Fruit fly (Drosophila melanogaster) whole organism, pupa: ENCODE measurements around the gene CG15212.

Experiments used
- CG10348 ChIP-seq: fragments of 200-800 bp; sonication (Bioruptor generic); IDR thresholded peaks from 2 replicates; pipeline ENCODE4 v1.3.6; 2022; ENCODE audit warnings: missing biosample characterization, missing genetic modification characterization
- CG12605 ChIP-seq: fragments of 200-800 bp; sonication (Bioruptor generic); IDR thresholded peaks from 2 replicates; pipeline ENCODE4 v1.3.6; 2022; ENCODE audit warnings: missing biosample characterization, missing genetic modification characterization
- CG13204 ChIP-seq: fragments of 200-800 bp; sonication (Bioruptor generic); optimal IDR thresholded peaks from 2 replicates; lab custom pipeline; 2018; ENCODE audit warnings: missing biosample characterization, mild to moderate bottlenecking, missing genetic modification characterization, moderate library complexity
- CG14655 ChIP-seq: fragments of 200-800 bp; sonication (Bioruptor generic); optimal IDR thresholded peaks from 3 replicates; lab custom pipeline; 2017; ENCODE audit warnings: mild to moderate bottlenecking, missing biosample characterization, missing genetic modification reagents, missing genetic modification characterization
- CG15710 ChIP-seq: fragments of 200-800 bp; sonication (Bioruptor generic); optimal IDR thresholded peaks from 2 replicates; lab custom pipeline; 2018; ENCODE audit warnings: missing biosample characterization, mild to moderate bottlenecking, missing genetic modification characterization, moderate library complexity
- CG17806 ChIP-seq: fragments of 200-800 bp; sonication (Bioruptor generic); optimal IDR thresholded peaks from 2 replicates; lab custom pipeline; 2018; ENCODE audit warnings: missing biosample characterization, mild to moderate bottlenecking, missing genetic modification characterization, moderate library complexity
- CG32121 ChIP-seq: fragments of 200-800 bp; sonication (Bioruptor generic); IDR thresholded peaks from 2 replicates; pipeline ENCODE4 v1.3.6; 2022; ENCODE audit warnings: missing biosample characterization, missing genetic modification characterization
- CG34367 ChIP-seq: fragments of 200-800 bp; sonication (Bioruptor generic); optimal IDR thresholded peaks from 2 replicates; lab custom pipeline; 2018; ENCODE audit warnings: missing biosample characterization, mild to moderate bottlenecking, missing genetic modification characterization
- CG4496 ChIP-seq: fragments of 200-800 bp; sonication (Bioruptor generic); IDR thresholded peaks from 3 replicates; pipeline ENCODE4 v1.3.6; 2022; ENCODE audit warnings: missing biosample characterization, missing genetic modification characterization
- CG8159 ChIP-seq: fragments of 200-800 bp; sonication (Bioruptor generic); optimal IDR thresholded peaks from 3 replicates; lab custom pipeline; 2018; ENCODE audit warnings: missing biosample characterization, mild to moderate bottlenecking, missing genetic modification characterization, moderate library complexity
- CG8301 ChIP-seq: fragments of 200-800 bp; sonication (Bioruptor generic); optimal IDR thresholded peaks from 2 replicates; lab custom pipeline; 2018; ENCODE audit warnings: missing biosample characterization, mild to moderate bottlenecking, missing genetic modification characterization
- CG9948 ChIP-seq: fragments of 200-800 bp; sonication (Bioruptor generic); optimal IDR thresholded peaks from 2 replicates; lab custom pipeline; 2018; ENCODE audit warnings: missing biosample characterization, mild to moderate bottlenecking, missing genetic modification characterization, moderate library complexity
- D1 ChIP-seq: fragments of 200-800 bp; sonication (Bioruptor generic); optimal IDR thresholded peaks from 2 replicates; lab custom pipeline; 2018; ENCODE audit warnings: missing biosample characterization, mild to moderate bottlenecking, missing genetic modification characterization, moderate library complexity
- EcR ChIP-seq: fragments of 200-800 bp; sonication (Bioruptor generic); optimal IDR thresholded peaks from 3 replicates; lab custom pipeline; 2019; ENCODE audit warnings: missing biosample characterization, missing genetic modification characterization, mild to moderate bottlenecking, moderate library complexity, missing genetic modification reagents
- Ets98B ChIP-seq: fragments of 200-800 bp; sonication (Bioruptor generic); IDR thresholded peaks from 2 replicates; pipeline ENCODE4 v1.3.6; 2022; ENCODE audit warnings: missing biosample characterization, missing genetic modification characterization
- Pif1A ChIP-seq: fragments of 200-800 bp; sonication (Bioruptor generic); optimal IDR thresholded peaks from 3 replicates; lab custom pipeline; 2016; ENCODE audit warnings: missing biosample characterization, missing genetic modification characterization
- Pif1B ChIP-seq: fragments of 200-800 bp; sonication (Bioruptor generic); optimal IDR thresholded peaks from 3 replicates; lab custom pipeline; 2016; ENCODE audit warnings: missing biosample characterization, missing genetic modification characterization
- Snoo ChIP-seq: fragments of 200-800 bp; sonication (Bioruptor generic); optimal IDR thresholded peaks from 3 replicates; lab custom pipeline; 2017; ENCODE audit warnings: missing biosample characterization, mild to moderate bottlenecking, missing genetic modification characterization, inconsistent platforms
- fd96Ca ChIP-seq: fragments of 200-800 bp; sonication (Bioruptor generic); IDR thresholded peaks from 3 replicates; pipeline ENCODE4 v1.3.6; 2022; ENCODE audit warnings: missing biosample characterization, missing genetic modification characterization
- gl ChIP-seq: fragments of 200-800 bp; sonication (Bioruptor generic); optimal IDR thresholded peaks from 2 replicates; lab custom pipeline; 2018; ENCODE audit warnings: missing biosample characterization, mild to moderate bottlenecking, missing genetic modification characterization
- rn ChIP-seq: fragments of 200-800 bp; sonication (Bioruptor generic); IDR thresholded peaks from 2 replicates; pipeline ENCODE4 v1.3.6; 2022; ENCODE audit warnings: missing biosample characterization, missing genetic modification characterization

Gene CG15212

DNA sequence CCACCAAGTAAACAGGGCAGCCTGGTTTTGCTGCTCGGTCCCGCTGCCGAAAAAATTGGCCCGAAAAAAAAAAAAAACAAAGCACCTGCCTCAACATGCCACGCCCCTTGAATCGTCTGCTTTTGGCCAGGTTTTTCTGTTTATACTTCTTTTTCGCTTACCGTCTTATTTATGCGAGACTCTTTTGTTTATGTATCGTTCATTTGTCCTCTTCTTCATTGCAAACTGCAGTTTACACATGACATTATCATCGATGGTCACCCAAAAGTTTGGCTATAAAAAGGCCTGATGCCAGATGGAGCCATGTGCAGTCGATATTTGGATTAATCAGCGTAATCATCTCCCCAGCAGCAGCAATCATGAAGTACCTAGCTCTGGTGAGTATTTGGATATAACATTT lies at the start of gene CG15212:
Gene CG15212, plus strand, starts transcription at position 301 of the 400 bp plus-strand sequence.
- TF ChIP-seq CG32121 (GFP tag; lab: Robert Waterston, UW) (no peak), CG8159 (tag; lab: Kevin White, UChicago) (no peak), rn (GFP tag; lab: Robert Waterston, UW) (no peak), CG14655 (GFP tag; lab: Kevin White, UChicago) (no peak), D1 (tag; lab: Kevin White, UChicago) (no peak), CG13204 (GFP tag; lab: Kevin White, UChicago) (no peak), CG10348 (GFP tag; lab: Robert Waterston, UW) (no peak), Snoo (no peak)

DNA sequence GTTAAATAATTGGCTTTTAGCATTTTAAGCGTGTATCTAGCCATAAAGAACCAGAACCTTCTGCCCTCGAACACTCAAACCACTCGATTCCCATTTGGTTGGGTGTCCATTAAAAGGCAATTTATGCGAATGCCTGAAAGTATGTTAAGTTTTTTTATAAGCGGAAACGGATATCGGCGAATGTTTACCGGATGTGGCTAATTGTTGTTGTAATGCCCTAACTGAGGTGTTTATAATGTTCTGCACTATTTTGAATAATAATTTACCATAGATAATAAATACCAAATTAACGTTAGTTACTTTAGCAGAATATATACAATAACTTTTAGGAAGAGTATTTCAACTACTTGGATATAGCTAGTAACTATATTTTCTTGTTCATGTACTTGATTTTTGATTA lies 34.7 kb upstream of the CG15212 start:
- TF ChIP-seq CG34367 (tag; lab: Kevin White, UChicago) (peak; percentile 52), gl (tag; lab: Kevin White, UChicago) (no peak), CG8159 (tag; lab: Kevin White, UChicago) (peak; percentile 13), D1 (tag; lab: Kevin White, UChicago) (no peak), Pif1B (GFP tag; lab: Kevin White, UChicago) (no peak), Pif1A (GFP tag; lab: Kevin White, UChicago) (peak; percentile 37), CG14655 (GFP tag; lab: Kevin White, UChicago) (peak; percentile 12), CG15710 (tag; lab: Kevin White, UChicago) (no peak), CG13204 (GFP tag; lab: Kevin White, UChicago) (no peak), CG4496 (GFP tag; lab: Robert Waterston, UW) (peak; percentile 62; the same call in 2 of the 3 replicates), Snoo (no peak), CG12605 (peak; percentile 33; the same call in 1 of the 2 replicates), CG8301 (tag; lab: Kevin White, UChicago) (peak; percentile 2), rn (GFP tag; lab: Robert Waterston, UW) (no peak)

DNA sequence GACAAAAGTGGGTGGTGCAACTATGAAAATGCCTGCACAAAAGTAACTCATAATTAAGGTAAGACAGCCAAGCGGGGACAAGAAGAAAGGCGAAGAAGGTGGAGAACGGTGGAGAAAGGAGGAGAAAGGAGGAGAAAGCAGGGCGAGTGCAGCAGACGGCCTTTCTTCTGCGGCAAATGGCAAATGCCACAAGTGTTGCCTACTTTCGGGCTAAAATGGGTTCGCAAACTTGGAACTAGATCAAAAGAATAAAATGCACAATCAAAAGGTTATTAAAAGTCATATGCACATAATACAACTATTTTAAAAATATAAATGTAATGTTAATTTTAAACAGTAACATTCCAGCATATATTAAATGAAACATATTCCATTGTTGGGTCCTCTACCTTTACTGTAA lies 29.3 kb upstream of the CG15212 start:
- TF ChIP-seq CG9948 (tag; lab: Kevin White, UChicago) (no peak), D1 (tag; lab: Kevin White, UChicago) (no peak), fd96Ca (GFP tag; lab: Robert Waterston, UW) (no peak), Ets98B (GFP tag; lab: Robert Waterston, UW) (no peak), CG8159 (tag; lab: Kevin White, UChicago) (no peak)
- TF ChIP-seq, all 21 proteins: peak for 0

DNA sequence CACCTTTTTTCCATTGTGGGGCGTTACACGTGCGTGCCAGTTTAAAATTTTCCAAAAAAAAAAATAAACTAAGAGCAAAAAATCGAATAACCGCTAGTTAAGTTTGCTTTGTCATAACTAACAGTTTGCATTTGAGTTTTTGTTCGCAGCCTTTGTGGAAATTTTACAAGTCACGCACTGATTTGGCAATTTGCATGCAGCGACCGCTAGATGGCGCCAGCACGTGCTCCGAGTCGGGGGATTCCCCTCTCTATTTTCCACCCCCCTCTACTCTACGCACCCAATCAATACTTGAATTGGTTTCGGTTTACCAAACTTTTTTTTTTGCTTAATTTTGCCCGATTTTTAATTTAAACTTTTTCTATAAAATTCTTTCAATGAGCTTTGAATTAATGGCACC lies 6.1 kb upstream of the CG15212 start:
- TF ChIP-seq CG14655 (GFP tag; lab: Kevin White, UChicago) (no peak), Pif1A (GFP tag; lab: Kevin White, UChicago) (no peak), rn (GFP tag; lab: Robert Waterston, UW) (no peak), CG4496 (GFP tag; lab: Robert Waterston, UW) (no peak), Ets98B (GFP tag; lab: Robert Waterston, UW) (no peak), Pif1B (GFP tag; lab: Kevin White, UChicago) (no peak)

DNA sequence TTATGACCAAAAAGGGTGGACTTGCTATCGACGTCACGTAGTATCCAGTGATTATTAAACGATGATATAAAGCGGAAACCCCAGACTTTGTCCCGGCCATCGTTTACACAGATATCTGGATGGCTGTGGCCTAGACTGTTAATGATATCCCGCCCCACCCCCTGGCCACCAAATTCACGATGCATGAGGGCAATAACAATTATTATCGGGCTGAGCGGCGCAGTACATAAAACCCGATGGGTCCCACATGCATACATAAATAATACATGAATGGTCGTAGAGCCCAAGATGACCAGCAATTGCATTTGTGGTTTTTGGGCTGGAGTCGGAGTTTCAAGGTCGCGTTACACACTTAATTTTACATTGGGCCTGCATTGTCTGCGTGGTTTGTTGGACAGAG lies 3.7 kb upstream of the CG15212 start:
- no peak for TF ChIP-seq CG8301 (tag; lab: Kevin White, UChicago)
- peak; percentile 58 for TF ChIP-seq EcR (GFP tag; lab: Kevin White, UChicago)
- peak; percentile 44 for TF ChIP-seq CG8159 (tag; lab: Kevin White, UChicago)

DNA sequence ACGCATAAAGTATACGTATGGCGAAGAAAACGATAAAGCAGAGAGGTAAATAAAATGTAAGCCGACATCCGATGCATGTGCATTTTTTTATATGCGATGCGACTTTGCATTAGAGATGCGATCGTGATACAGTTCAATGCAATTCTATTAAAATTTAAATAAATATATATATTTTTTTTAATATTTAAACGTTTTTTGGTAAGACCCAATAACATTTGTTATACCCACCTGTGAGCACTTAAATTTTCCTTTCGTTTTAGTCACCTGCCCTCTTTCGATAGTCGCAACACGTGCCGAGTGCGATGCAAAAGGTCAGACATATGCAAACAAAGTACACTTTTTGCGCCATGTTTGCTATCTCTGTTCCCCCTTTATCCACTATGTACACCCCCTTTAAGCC lies 3.1 kb upstream of the CG15212 start:
- TF ChIP-seq CG34367 (tag; lab: Kevin White, UChicago) (peak; percentile 55), D1 (tag; lab: Kevin White, UChicago) (peak; percentile 9), CG10348 (GFP tag; lab: Robert Waterston, UW) (no peak; the same call in 1 of the 2 replicates), CG8301 (tag; lab: Kevin White, UChicago) (peak; percentile 10), CG4496 (GFP tag; lab: Robert Waterston, UW) (peak; percentile 38; the same call in 1 of the 3 replicates), CG12605 (0 out of 2 replicates have a peak, but pooled peaks have one; percentile 22), CG8159 (tag; lab: Kevin White, UChicago) (peak; percentile 64), Snoo (no peak), Pif1A (GFP tag; lab: Kevin White, UChicago) (peak; percentile 15), fd96Ca (GFP tag; lab: Robert Waterston, UW) (peak; percentile 66; the same call in 2 of the 3 replicates), Ets98B (GFP tag; lab: Robert Waterston, UW) (peak; percentile 51; the same call in 1 of the 2 replicates), EcR (GFP tag; lab: Kevin White, UChicago) (no peak), rn (GFP tag; lab: Robert Waterston, UW) (peak; percentile 40; the same call in 1 of the 2 replicates), CG15710 (tag; lab: Kevin White, UChicago) (peak; percentile 67), CG32121 (GFP tag; lab: Robert Waterston, UW) (peak; percentile 48; the same call in 1 of the 2 replicates), Pif1B (GFP tag; lab: Kevin White, UChicago) (peak; percentile 40), CG17806 (tag; lab: Kevin White, UChicago) (peak; percentile 62), CG13204 (GFP tag; lab: Kevin White, UChicago) (no peak), CG9948 (tag; lab: Kevin White, UChicago) (peak; percentile 72)
- TF ChIP-seq, all 21 proteins: peak for 15
